Fruit fly (Drosophila melanogaster): ENCODE results near the gene CG15036.

DNA sequence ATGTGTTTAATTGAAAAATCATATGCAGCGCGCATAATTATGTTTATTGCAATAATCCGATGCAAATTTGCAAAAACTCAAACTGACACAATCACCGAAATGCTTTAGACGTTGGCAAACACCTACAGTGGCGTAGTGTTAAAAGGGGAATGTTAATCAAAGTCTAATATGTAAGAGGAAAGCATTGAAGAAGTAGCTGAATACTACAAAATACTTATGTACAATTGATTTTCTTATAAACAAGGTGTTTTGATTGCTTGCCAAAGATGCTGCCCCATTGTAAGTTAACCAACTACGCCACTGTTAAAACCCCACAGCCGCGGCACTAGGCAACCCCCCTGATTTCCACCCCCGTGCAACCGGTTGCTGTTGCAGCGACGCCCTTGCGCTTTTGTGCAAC lies 45.1 kb downstream of the CG15036 start:
- TF ChIP-seq maf-S (GFP tag; optimal IDR thresholded peaks at IDR 0.05) (no peak), CG9932 (GFP tag; IDR thresholded peaks at IDR 0.05) (no peak), Chrac-16 (GFP tag; optimal IDR thresholded peaks at IDR 0.05) (no peak), Deaf1 (tag; optimal IDR thresholded peaks at IDR 0.05) (no peak), CG34422 (GFP tag; IDR thresholded peaks at IDR 0.05) (no peak), D19B (GFP tag; optimal IDR thresholded peaks at IDR 0.05) (no peak), CG11085 (GFP tag; IDR thresholded peaks at IDR 0.05) (no peak)
